Worm (Caenorhabditis elegans) whole organism, late embryonic: ENCODE data around the gene ets-10.

Experiments
- C08G9.2 ChIP-seq: sonication (generic microtip); optimal IDR thresholded peaks from 2 replicates; lab custom pipeline; 2016; ENCODE audit warnings: mild to moderate bottlenecking, missing genetic modification characterization, moderate library complexity, missing compliant biosample characterization
- C38D4.7 ChIP-seq: fragments of 200-800 bp; sonication (Bioruptor generic); optimal IDR thresholded peaks from 2 replicates; lab custom pipeline; 2018; ENCODE audit warnings: mild to moderate bottlenecking, missing genetic modification characterization, moderate library complexity, missing compliant biosample characterization
- F13H6.1 ChIP-seq: sonication (generic microtip); optimal IDR thresholded peaks from 2 replicates; lab custom pipeline; 2016; ENCODE audit warnings: missing genetic modification characterization, missing compliant biosample characterization
- K02D7.2 ChIP-seq: sonication (generic microtip); optimal IDR thresholded peaks from 2 replicates; lab custom pipeline; 2017; ENCODE audit warnings: mild to moderate bottlenecking, missing genetic modification characterization, missing compliant biosample characterization
- K09A11.1 ChIP-seq: sonication (generic microtip); optimal IDR thresholded peaks from 2 replicates; lab custom pipeline; 2017; ENCODE audit warnings: antibody characterized with exemption, mild to moderate bottlenecking, missing genetic modification characterization, missing compliant biosample characterization; ENCODE audit not compliant: insufficient read depth
- Y22D7AL.16 ChIP-seq: sonication (generic microtip); optimal IDR thresholded peaks from 2 replicates; lab custom pipeline; 2016; ENCODE audit warnings: missing genetic modification characterization, missing compliant biosample characterization
- ama-1 ChIP-seq: fragments of 150-350 bp; optimal IDR thresholded peaks from 2 replicates; lab custom pipeline; 2014
- ceh-14 ChIP-seq: sonication (generic microtip); optimal IDR thresholded peaks from 2 replicates; lab custom pipeline; 2016; ENCODE audit warnings: missing genotype, missing genetic modification characterization, missing compliant biosample characterization
- ceh-18 ChIP-seq: sonication (generic microtip); optimal IDR thresholded peaks from 2 replicates; lab custom pipeline; 2016; ENCODE audit warnings: missing genetic modification characterization, missing compliant biosample characterization
- ceh-2 ChIP-seq: sonication (generic microtip); optimal IDR thresholded peaks from 2 replicates; lab custom pipeline; 2016; ENCODE audit warnings: missing genotype, missing genetic modification characterization, missing compliant biosample characterization
- ceh-22 ChIP-seq: sonication (generic microtip); optimal IDR thresholded peaks from 2 replicates; lab custom pipeline; 2017; ENCODE audit warnings: missing biosample characterization, missing genetic modification characterization
- ceh-24 ChIP-seq: sonication (generic microtip); optimal IDR thresholded peaks from 2 replicates; lab custom pipeline; 2016; ENCODE audit warnings: mild to moderate bottlenecking, missing genetic modification characterization, missing compliant biosample characterization
- ceh-30 ChIP-seq: fragments of 150-350 bp; optimal IDR thresholded peaks from 2 replicates; lab custom pipeline; 2014; ENCODE audit warnings: missing biosample characterization, missing genetic modification characterization
- ceh-34 ChIP-seq: sonication (generic microtip); optimal IDR thresholded peaks from 2 replicates; lab custom pipeline; 2016; ENCODE audit warnings: mild to moderate bottlenecking, missing genetic modification characterization, missing compliant biosample characterization
- ceh-6 ChIP-seq: fragments of 200-800 bp; sonication (Bioruptor generic); optimal IDR thresholded peaks from 2 replicates; lab custom pipeline; 2018; ENCODE audit warnings: mild to moderate bottlenecking, missing genetic modification characterization, missing compliant biosample characterization
- dmd-4 ChIP-seq: sonication (generic microtip); optimal IDR thresholded peaks from 2 replicates; lab custom pipeline; 2016; ENCODE audit warnings: borderline replicate concordance, missing genetic modification characterization, missing compliant biosample characterization
- dve-1 ChIP-seq: sonication (generic microtip); optimal IDR thresholded peaks from 2 replicates; lab custom pipeline; 2017; ENCODE audit warnings: antibody characterized with exemption, mild to moderate bottlenecking, missing genetic modification characterization, missing compliant biosample characterization
- elt-4 ChIP-seq: sonication (generic microtip); optimal IDR thresholded peaks from 2 replicates; lab custom pipeline; 2016; ENCODE audit warnings: missing genetic modification characterization, missing compliant biosample characterization
- ets-4 ChIP-seq: sonication (generic microtip); optimal IDR thresholded peaks from 2 replicates; lab custom pipeline; 2016; ENCODE audit warnings: missing genetic modification characterization, missing compliant biosample characterization
- eyg-1 ChIP-seq: sonication (generic microtip); optimal IDR thresholded peaks from 2 replicates; lab custom pipeline; 2016; ENCODE audit warnings: missing genotype, missing genetic modification characterization, missing compliant biosample characterization
- fax-1 ChIP-seq: sonication (generic microtip); optimal IDR thresholded peaks from 2 replicates; lab custom pipeline; 2016; ENCODE audit warnings: missing genotype, missing genetic modification characterization, missing compliant biosample characterization
- gmeb-2 ChIP-seq: sonication (generic microtip); optimal IDR thresholded peaks from 2 replicates; lab custom pipeline; 2016; ENCODE audit warnings: missing genetic modification characterization, inconsistent platforms, missing compliant biosample characterization
- hlh-13 ChIP-seq: fragments of 200-800 bp; sonication (Bioruptor generic); optimal IDR thresholded peaks from 2 replicates; lab custom pipeline; 2018; ENCODE audit warnings: mild to moderate bottlenecking, missing genetic modification characterization, missing compliant biosample characterization
- hlh-30 ChIP-seq: sonication (generic microtip); optimal IDR thresholded peaks from 2 replicates; lab custom pipeline; 2017; ENCODE audit warnings: antibody characterized with exemption, missing genetic modification characterization, missing compliant biosample characterization; ENCODE audit not compliant: insufficient read depth
- hlh-8 ChIP-seq: sonication (generic microtip); optimal IDR thresholded peaks from 2 replicates; lab custom pipeline; 2016; ENCODE audit warnings: missing genotype, missing genetic modification characterization, missing compliant biosample characterization
- lim-6 ChIP-seq: sonication (generic microtip); optimal IDR thresholded peaks from 2 replicates; lab custom pipeline; 2016; ENCODE audit warnings: missing genetic modification characterization, missing compliant biosample characterization
- lin-11 ChIP-seq: fragments of 200-800 bp; sonication (Bioruptor generic); optimal IDR thresholded peaks from 2 replicates; lab custom pipeline; 2018; ENCODE audit warnings: mild to moderate bottlenecking, missing genetic modification characterization, missing compliant biosample characterization
- madf-2 ChIP-seq: sonication (generic microtip); optimal IDR thresholded peaks from 2 replicates; lab custom pipeline; 2017; ENCODE audit warnings: missing genetic modification characterization, missing compliant biosample characterization
- nfya-1 ChIP-seq: sonication (generic microtip); optimal IDR thresholded peaks from 2 replicates; lab custom pipeline; 2017; ENCODE audit warnings: missing genetic modification characterization, mild to moderate bottlenecking, missing compliant biosample characterization, antibody characterized with exemption, moderate library complexity
- nhr-11 ChIP-seq: fragments of 150-350 bp; optimal IDR thresholded peaks from 2 replicates; lab custom pipeline; 2014; ENCODE audit warnings: missing biosample characterization, missing genetic modification characterization
- nhr-232 ChIP-seq: sonication (generic microtip); optimal IDR thresholded peaks from 2 replicates; lab custom pipeline; 2016; ENCODE audit warnings: missing genetic modification characterization, missing compliant biosample characterization
- npax-4 ChIP-seq: sonication (generic microtip); optimal IDR thresholded peaks from 2 replicates; lab custom pipeline; 2016; ENCODE audit warnings: missing genetic modification characterization, missing compliant biosample characterization
- pag-3 ChIP-seq: sonication (generic microtip); optimal IDR thresholded peaks from 2 replicates; lab custom pipeline; 2016; ENCODE audit warnings: missing compliant biosample characterization, missing genetic modification characterization, borderline replicate concordance
- pax-1 ChIP-seq: fragments of 150-350 bp; optimal IDR thresholded peaks from 2 replicates; lab custom pipeline; 2014; ENCODE audit warnings: missing biosample characterization, missing genetic modification characterization
- pha-4 ChIP-seq: fragments of 150-350 bp; optimal IDR thresholded peaks from 2 replicates; lab custom pipeline; 2018; ENCODE audit warnings: missing biosample characterization, missing genetic modification reagents, missing genetic modification characterization
- pqm-1 ChIP-seq: sonication (generic microtip); optimal IDR thresholded peaks from 2 replicates; lab custom pipeline; 2016; ENCODE audit warnings: missing genetic modification characterization, missing compliant biosample characterization
- pros-1 ChIP-seq: fragments of 150-350 bp; optimal IDR thresholded peaks from 2 replicates; lab custom pipeline; 2014; ENCODE audit warnings: missing biosample characterization, missing genetic modification reagents, missing genetic modification characterization
- ref-2 ChIP-seq: sonication (generic microtip); optimal IDR thresholded peaks from 2 replicates; lab custom pipeline; 2016; ENCODE audit warnings: missing genetic modification characterization, missing compliant biosample characterization
- rnt-1 ChIP-seq: sonication (generic microtip); optimal IDR thresholded peaks from 2 replicates; lab custom pipeline; 2016; ENCODE audit warnings: missing genetic modification characterization, missing compliant biosample characterization
- sdc-2 ChIP-seq: sonication (generic microtip); optimal IDR thresholded peaks from 2 replicates; lab custom pipeline; 2016; ENCODE audit warnings: missing genotype, missing genetic modification characterization, missing compliant biosample characterization
- sox-2 ChIP-seq: fragments of 200-800 bp; sonication (Bioruptor generic); IDR thresholded peaks from 2 replicates; pipeline ENCODE4 v1.3.6; 2022; ENCODE audit warnings: missing genetic modification reagents, missing genetic modification characterization, missing compliant biosample characterization
- sox-4 ChIP-seq: sonication (generic microtip); optimal IDR thresholded peaks from 2 replicates; lab custom pipeline; 2017; ENCODE audit warnings: mild to moderate bottlenecking, missing genetic modification characterization, inconsistent platforms, missing compliant biosample characterization
- syd-9 ChIP-seq: sonication (generic microtip); optimal IDR thresholded peaks from 2 replicates; lab custom pipeline; 2016; ENCODE audit warnings: mild to moderate bottlenecking, missing genetic modification characterization, moderate library complexity, missing compliant biosample characterization
- unc-3 ChIP-seq, 2 experiments: fragments of 200-800 bp in 1 of 2; sonication (Bioruptor generic) in 1 of 2; sonication (generic microtip) in 1 of 2; conservative IDR thresholded peaks in 1 of 2; optimal IDR thresholded peaks in 1 of 2; 2 replicates each; pipeline versions ENCODE4 v1.3.6 to Lab custom; 2016 to 2022; ENCODE audit warnings: missing compliant biosample characterization in 2 of 2, missing genetic modification characterization in 2 of 2, missing genetic modification reagents in 1 of 2
- unc-55 ChIP-seq: sonication (generic microtip); optimal IDR thresholded peaks from 2 replicates; lab custom pipeline; 2017; ENCODE audit warnings: missing biosample characterization, missing genetic modification reagents, missing genetic modification characterization
- unc-86 ChIP-seq: sonication (generic microtip); optimal IDR thresholded peaks from 2 replicates; lab custom pipeline; 2016; ENCODE audit warnings: missing genetic modification characterization, missing compliant biosample characterization
- zip-5 ChIP-seq: sonication (generic microtip); optimal IDR thresholded peaks from 2 replicates; lab custom pipeline; 2016; ENCODE audit warnings: missing genetic modification characterization, missing compliant biosample characterization

ets-10 gene

ce11 chrX:4260297-4260696 lies 23.7 kb upstream of the ets-10 start, which contains the start of gene C52B9.4 (continued):
- TF ChIP-seq fax-1 (tag; lab: Kevin White, UChicago): no peak
- TF ChIP-seq madf-2 (tag; lab: Kevin White, UChicago): no peak
- no peak for TF ChIP-seq dve-1 (tag; lab: Kevin White, UChicago)
- TF ChIP-seq sox-2 (GFP tag; lab: Robert Waterston, UW): no peak

ce11 chrX:4263820-4264219 lies 20.2 kb upstream of the ets-10 start:
- no peak for TF ChIP-seq sox-2 (GFP tag; lab: Robert Waterston, UW)
- TF ChIP-seq Y22D7AL.16 (tag; lab: Kevin White, UChicago): no peak
- no peak for TF ChIP-seq ceh-30
- TF ChIP-seq lim-6: no peak
- TF ChIP-seq K09A11.1: no peak
- no peak for TF ChIP-seq ref-2 (tag; lab: Kevin White, UChicago)
- no peak for TF ChIP-seq ceh-6 (GFP tag; lab: Kevin White, UChicago)

ce11 chrX:4265283-4265907 lies 18.6 kb upstream of the ets-10 start, which contains the start of gene coel-1:
coel-1 (plus strand) TSS chrX:4265663.
- TF ChIP-seq nhr-11 (tag; lab: Kevin White, UChicago) (no peak), ceh-14 (tag; lab: Kevin White, UChicago) (no peak), K09A11.1 (peak; percentile 47), dmd-4 (no peak), syd-9 (peak; percentile 53), dve-1 (tag; lab: Kevin White, UChicago) (no peak), C08G9.2 (tag; lab: Kevin White, UChicago) (no peak), F13H6.1 (tag; lab: Kevin White, UChicago) (peak; percentile 29), lim-6 (peak; percentile 5), lin-11 (tag; lab: Kevin White, UChicago) (no peak), K02D7.2 (tag; lab: Kevin White, UChicago) (no peak), pqm-1 (tag; lab: Kevin White, UChicago) (no peak), hlh-30 (tag; lab: Kevin White, UChicago) (peak; percentile 24), eyg-1 (tag; lab: Kevin White, UChicago) (no peak), ets-4 (no peak), ama-1 (no peak), pha-4 (tag; lab: Kevin White, UChicago) (no peak), hlh-13 (no peak), C38D4.7 (GFP tag; lab: Kevin White, UChicago) (no peak), Y22D7AL.16 (tag; lab: Kevin White, UChicago) (no peak), ceh-24 (tag; lab: Kevin White, UChicago) (no peak), rnt-1 (tag; lab: Kevin White, UChicago) (peak; percentile 43), unc-3 (GFP tag; conservative IDR thresholded peaks at IDR 0.05; lab: Robert Waterston, UW) (no peak), unc-3 (tag; optimal IDR thresholded peaks at IDR 0.05; lab: Kevin White, UChicago) (no peak), unc-55 (GFP tag; lab: Kevin White, UChicago) (peak; percentile 26), gmeb-2 (tag; lab: Kevin White, UChicago) (no peak), ceh-22 (no peak), nhr-232 (tag; lab: Kevin White, UChicago) (no peak), ceh-34 (tag; lab: Kevin White, UChicago) (peak; percentile 50), zip-5 (no peak), unc-86 (tag; lab: Kevin White, UChicago) (no peak), hlh-8 (tag; lab: Kevin White, UChicago) (no peak), nfya-1 (peak; percentile 77), sdc-2 (tag; lab: Kevin White, UChicago) (peak; percentile 75), ceh-30 (no peak), madf-2 (tag; lab: Kevin White, UChicago) (no peak), npax-4 (tag; lab: Kevin White, UChicago) (no peak), pax-1 (no peak), pros-1 (peak; percentile 39), sox-4 (tag; lab: Kevin White, UChicago) (no peak), pag-3 (tag; lab: Kevin White, UChicago) (no peak), fax-1 (tag; lab: Kevin White, UChicago) (no peak), elt-4 (tag; lab: Kevin White, UChicago) (no peak), ceh-2 (tag; lab: Kevin White, UChicago) (no peak), ceh-18 (tag; lab: Kevin White, UChicago) (peak; percentile 67)
